Worm (Caenorhabditis elegans) whole organism, L2 larva: ENCODE measurements around the gene C16C8.16.

Experiments used
- C34F6.9 ChIP-seq: fragments of 150-350 bp; optimal IDR thresholded peaks from 2 replicates; lab custom pipeline; 2014; ENCODE audit warnings: missing biosample characterization, missing genetic modification characterization
- F13H6.1 ChIP-seq: sonication (generic microtip); optimal IDR thresholded peaks from 2 replicates; lab custom pipeline; 2016; ENCODE audit warnings: missing genetic modification characterization, missing compliant biosample characterization
- R02D3.7 ChIP-seq: fragments of 150-350 bp; optimal IDR thresholded peaks from 2 replicates; lab custom pipeline; 2014; ENCODE audit warnings: missing biosample characterization, missing genetic modification characterization
- Y55F3AM.14 ChIP-seq: fragments of 200-800 bp; sonication (Bioruptor generic); optimal IDR thresholded peaks from 2 replicates; lab custom pipeline; 2018; ENCODE audit warnings: mild to moderate bottlenecking, missing genetic modification characterization, missing compliant biosample characterization
- ZK546.5 ChIP-seq: sonication (generic microtip); optimal IDR thresholded peaks from 2 replicates; lab custom pipeline; 2017; ENCODE audit warnings: missing biosample characterization, missing genetic modification characterization
- alr-1 ChIP-seq: fragments of 150-350 bp; optimal IDR thresholded peaks from 2 replicates; lab custom pipeline; 2014; ENCODE audit warnings: missing biosample characterization, missing genetic modification characterization
- aly-2 ChIP-seq: fragments of 150-350 bp; optimal IDR thresholded peaks from 2 replicates; lab custom pipeline; 2014; ENCODE audit warnings: missing biosample characterization, missing genetic modification characterization
- ama-1 ChIP-seq: fragments of 150-350 bp; optimal IDR thresholded peaks from 2 replicates; lab custom pipeline; 2018; ENCODE audit warnings: inconsistent platforms
- blmp-1 ChIP-seq: sonication (generic microtip); optimal IDR thresholded peaks from 2 replicates; lab custom pipeline; 2017; ENCODE audit warnings: missing genetic modification characterization, mild to moderate bottlenecking, missing compliant biosample characterization, antibody characterized with exemption, moderate library complexity; ENCODE audit not compliant: insufficient read depth
- ceh-16 ChIP-seq: fragments of 150-350 bp; optimal IDR thresholded peaks from 2 replicates; lab custom pipeline; 2014; ENCODE audit warnings: missing biosample characterization, missing genetic modification characterization
- ceh-82 ChIP-seq: fragments of 150-350 bp; optimal IDR thresholded peaks from 2 replicates; lab custom pipeline; 2014; ENCODE audit warnings: missing biosample characterization, missing genetic modification characterization
- dmd-4 ChIP-seq: sonication (generic microtip); optimal IDR thresholded peaks from 2 replicates; lab custom pipeline; 2017; ENCODE audit warnings: missing biosample characterization, missing genetic modification characterization
- egl-27 ChIP-seq: sonication (generic microtip); optimal IDR thresholded peaks from 3 replicates; lab custom pipeline; 2017; ENCODE audit warnings: missing biosample characterization, missing genetic modification reagents, missing genetic modification characterization
- elt-1 ChIP-seq: fragments of 150-350 bp; optimal IDR thresholded peaks from 2 replicates; lab custom pipeline; 2014; ENCODE audit warnings: missing biosample characterization, missing genetic modification characterization
- elt-3 ChIP-seq: sonication (generic microtip); optimal IDR thresholded peaks from 2 replicates; lab custom pipeline; 2017; ENCODE audit warnings: missing biosample characterization, missing genetic modification characterization
- fos-1 ChIP-seq: fragments of 150-350 bp; optimal IDR thresholded peaks from 2 replicates; lab custom pipeline; 2014; ENCODE audit warnings: missing biosample characterization, missing genetic modification characterization
- gmeb-1 ChIP-seq: fragments of 150-350 bp; optimal IDR thresholded peaks from 2 replicates; lab custom pipeline; 2014; ENCODE audit warnings: missing biosample characterization, missing genetic modification characterization
- lin-11 ChIP-seq: fragments of 150-350 bp; sonication (generic microtip); optimal IDR thresholded peaks from 2 replicates; lab custom pipeline; 2014; ENCODE audit warnings: missing biosample characterization, missing genetic modification characterization, inconsistent platforms, mixed read lengths
- lin-13 ChIP-seq: fragments of 150-350 bp; optimal IDR thresholded peaks from 2 replicates; lab custom pipeline; 2014; ENCODE audit warnings: missing biosample characterization, missing genetic modification reagents, missing genetic modification characterization
- lin-39 ChIP-seq: fragments of 150-350 bp; optimal IDR thresholded peaks from 2 replicates; lab custom pipeline; 2014; ENCODE audit warnings: missing biosample characterization, missing genetic modification reagents, missing genetic modification characterization
- lsy-2 ChIP-seq, 2 experiments: fragments of 150-350 bp in 1 of 2; sonication (generic microtip) in 1 of 2; optimal IDR thresholded peaks; 2 replicates each; lab custom pipeline; 2014 to 2017; ENCODE audit warnings: missing biosample characterization in 2 of 2, missing genetic modification characterization in 2 of 2
- mdl-1 ChIP-seq, 2 experiments: fragments of 150-350 bp in 1 of 2; sonication (generic microtip) in 1 of 2; optimal IDR thresholded peaks; 2 replicates each; lab custom pipeline; 2017; ENCODE audit warnings: missing biosample characterization in 2 of 2, missing genetic modification characterization in 2 of 2
- nhr-11 ChIP-seq: fragments of 150-350 bp; optimal IDR thresholded peaks from 2 replicates; lab custom pipeline; 2014; ENCODE audit warnings: missing biosample characterization, missing genetic modification characterization
- nhr-129 ChIP-seq: fragments of 150-350 bp; optimal IDR thresholded peaks from 2 replicates; lab custom pipeline; 2014; ENCODE audit warnings: missing biosample characterization, missing genetic modification characterization
- nhr-21 ChIP-seq: fragments of 150-350 bp; optimal IDR thresholded peaks from 2 replicates; lab custom pipeline; 2014; ENCODE audit warnings: missing biosample characterization, missing genetic modification characterization
- nhr-23 ChIP-seq: fragments of 150-350 bp; optimal IDR thresholded peaks from 2 replicates; lab custom pipeline; 2014; ENCODE audit warnings: missing biosample characterization, missing genetic modification reagents, missing genetic modification characterization
- nhr-237 ChIP-seq: fragments of 150-350 bp; optimal IDR thresholded peaks from 2 replicates; lab custom pipeline; 2014; ENCODE audit warnings: missing biosample characterization, missing genetic modification characterization
- nhr-25 ChIP-seq: fragments of 150-350 bp; sonication (generic microtip); optimal IDR thresholded peaks from 3 replicates; lab custom pipeline; 2014; ENCODE audit warnings: missing biosample characterization, missing genetic modification characterization
- nhr-6 ChIP-seq: fragments of 150-350 bp; optimal IDR thresholded peaks from 2 replicates; lab custom pipeline; 2014; ENCODE audit warnings: missing biosample characterization, missing genetic modification characterization
- nhr-77 ChIP-seq: fragments of 150-350 bp; optimal IDR thresholded peaks from 2 replicates; lab custom pipeline; 2014; ENCODE audit warnings: missing biosample characterization, missing genetic modification characterization
- peb-1 ChIP-seq: fragments of 150-350 bp; optimal IDR thresholded peaks from 2 replicates; lab custom pipeline; 2014; ENCODE audit warnings: missing biosample characterization, missing genetic modification characterization
- sem-4 ChIP-seq: fragments of 150-350 bp; optimal IDR thresholded peaks from 2 replicates; lab custom pipeline; 2014; ENCODE audit warnings: missing biosample characterization, missing genetic modification reagents, missing genetic modification characterization
- skn-1 ChIP-seq: sonication (generic microtip); optimal IDR thresholded peaks from 2 replicates; lab custom pipeline; 2017; ENCODE audit warnings: missing biosample characterization, missing genetic modification characterization
- sma-3 ChIP-seq: sonication (generic microtip); optimal IDR thresholded peaks from 2 replicates; lab custom pipeline; 2016; ENCODE audit warnings: missing genetic modification reagents, missing genetic modification characterization, missing compliant biosample characterization
- snpc-4 ChIP-seq: fragments of 150-350 bp; optimal IDR thresholded peaks from 2 replicates; lab custom pipeline; 2014; ENCODE audit warnings: missing biosample characterization, missing genetic modification characterization
- unc-39 ChIP-seq: fragments of 150-350 bp; optimal IDR thresholded peaks from 2 replicates; lab custom pipeline; 2014; ENCODE audit warnings: missing biosample characterization, missing genetic modification characterization
- unc-55 ChIP-seq: fragments of 150-350 bp; sonication (generic microtip); optimal IDR thresholded peaks from 3 replicates; lab custom pipeline; 2014; ENCODE audit warnings: missing biosample characterization, missing genetic modification reagents, missing genetic modification characterization
- unc-62 ChIP-seq: fragments of 150-350 bp; optimal IDR thresholded peaks from 2 replicates; lab custom pipeline; 2014; ENCODE audit warnings: missing biosample characterization, missing genetic modification reagents, missing genetic modification characterization
- zag-1 ChIP-seq: fragments of 150-350 bp; optimal IDR thresholded peaks from 2 replicates; lab custom pipeline; 2014; ENCODE audit warnings: missing biosample characterization, missing genetic modification characterization
- ztf-1 ChIP-seq: fragments of 200-800 bp; sonication (Bioruptor generic); conservative IDR thresholded peaks from 2 replicates; pipeline ENCODE4 v1.3.6; 2022; ENCODE audit warnings: missing genetic modification characterization, missing compliant biosample characterization
- ztf-4 ChIP-seq: fragments of 150-350 bp; optimal IDR thresholded peaks from 2 replicates; lab custom pipeline; 2014; ENCODE audit warnings: missing biosample characterization, missing genetic modification characterization

Gene C16C8.16

DNA sequence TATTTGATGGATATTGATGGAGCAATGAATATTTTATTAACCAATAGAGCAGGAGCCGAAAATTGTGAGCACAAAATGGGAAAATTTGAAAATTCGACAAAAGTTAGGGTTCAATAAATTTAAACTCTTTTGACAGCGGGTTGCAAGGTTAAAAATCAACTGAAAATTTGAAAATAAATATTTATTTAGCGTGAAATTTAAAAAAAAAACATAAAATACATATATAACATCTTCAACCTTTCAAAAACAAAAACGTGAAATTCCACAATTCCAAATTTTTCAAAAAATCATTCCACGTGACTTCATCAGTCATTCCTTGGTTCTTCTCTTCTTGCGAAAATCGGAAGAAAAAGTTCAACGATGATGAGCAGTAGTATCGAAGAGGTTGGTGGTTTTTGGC lies 16.2 kb upstream of the C16C8.16 start, which contains the start of gene C16C8.18:
Gene C16C8.18, plus strand, starts transcription at position 301 of the 400 bp plus-strand sequence.
- no peak for TF ChIP-seq ceh-82 (tag; lab: Kevin White, UChicago)
- peak; percentile 27 for TF ChIP-seq unc-55
- TF ChIP-seq, all 48 proteins: peak for 1

DNA sequence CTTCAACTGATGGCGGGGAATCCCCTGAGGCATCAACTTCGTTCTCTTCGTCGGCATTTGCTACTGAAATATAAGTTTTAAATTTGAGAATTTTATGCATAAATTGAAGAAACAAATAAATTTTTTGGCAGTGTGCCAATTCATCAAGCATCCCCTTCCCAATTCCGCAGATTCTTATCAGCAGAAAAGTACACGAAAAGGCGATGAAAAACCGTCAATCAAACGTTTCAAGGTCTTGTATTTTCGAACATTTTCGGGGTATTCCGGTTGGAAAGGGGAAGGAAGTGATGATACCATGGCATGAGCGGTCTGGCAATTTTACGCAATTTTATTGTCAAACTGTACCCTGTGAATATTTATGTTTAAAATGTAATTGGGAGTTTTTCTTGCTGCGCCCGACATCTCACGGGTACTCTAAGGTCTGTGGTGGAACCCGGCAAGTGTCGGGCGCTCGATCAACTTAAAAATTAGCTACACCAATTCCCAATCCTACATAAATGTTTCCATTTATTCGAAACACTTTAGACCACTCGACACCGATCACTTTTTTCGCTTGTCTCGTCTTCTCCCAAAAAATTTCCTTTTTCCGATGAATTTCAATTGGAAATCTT lies 10.6 kb upstream of the C16C8.16 start:
- TF ChIP-seq egl-27 (tag; lab: Kevin White, UChicago) (no peak), snpc-4 (tag; lab: Kevin White, UChicago) (peak; percentile 67), nhr-25 (peak; percentile 26)
- TF ChIP-seq, all 48 proteins: peak for 2

DNA sequence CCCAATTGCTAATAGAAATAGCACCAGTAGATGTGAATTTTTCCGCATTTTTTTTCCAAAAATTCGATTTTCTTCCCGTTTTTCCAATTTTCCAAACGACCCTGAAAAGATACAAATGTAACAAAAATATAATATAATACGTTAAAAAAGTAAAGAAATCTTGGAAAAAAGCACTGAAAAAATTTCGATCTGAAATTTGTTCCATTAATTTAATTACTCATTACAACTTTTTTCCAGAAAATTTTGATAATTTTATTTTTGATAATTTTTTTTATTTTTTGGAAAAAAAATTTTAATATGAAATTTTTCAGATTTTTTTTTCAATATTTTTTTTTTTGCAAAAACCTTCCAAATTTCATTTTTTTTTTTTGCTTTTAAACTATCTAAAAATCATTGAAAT lies 9.1 kb upstream of the C16C8.16 start, which contains the start of gene skpo-2:
Gene skpo-2, minus strand, starts transcription at position 101 of the 400 bp plus-strand sequence.
- TF ChIP-seq elt-1 (tag; lab: Kevin White, UChicago) (no peak), mdl-1 (tag; optimal IDR thresholded peaks at IDR 0.05; lab: Kevin White, UChicago) (no peak), zag-1 (tag; lab: Kevin White, UChicago) (no peak), nhr-77 (no peak), fos-1 (no peak), ZK546.5 (tag; lab: Kevin White, UChicago) (no peak), gmeb-1 (tag; lab: Kevin White, UChicago) (no peak), lin-11 (tag; lab: Kevin White, UChicago) (no peak), ztf-1 (GFP tag; lab: Robert Waterston, UW) (no peak), nhr-129 (tag; lab: Kevin White, UChicago) (no peak), ceh-16 (tag; lab: Kevin White, UChicago) (no peak), sma-3 (GFP tag; lab: Kevin White, UChicago) (no peak)

DNA sequence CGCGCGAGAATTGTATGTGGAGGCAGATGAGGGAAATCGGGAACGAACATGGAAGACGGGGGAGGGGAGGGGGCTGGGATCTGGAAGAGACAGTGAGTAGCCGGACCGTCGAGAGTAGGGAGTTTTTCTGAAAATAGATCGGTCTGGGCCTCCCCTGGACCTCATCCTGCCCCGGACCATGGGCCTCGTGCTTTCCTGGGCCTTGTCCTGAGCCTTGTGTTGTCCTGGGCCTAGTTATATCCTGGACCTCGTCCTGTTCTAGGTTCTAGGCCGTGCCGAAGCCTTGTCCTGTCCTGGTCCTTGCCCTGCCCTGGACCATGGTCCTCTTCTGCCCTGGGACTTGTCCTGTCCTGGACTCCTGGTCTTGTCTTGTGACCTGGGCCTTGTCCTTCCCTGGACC lies 8.2 kb upstream of the C16C8.16 start:
- no peak for TF ChIP-seq ztf-4 (tag; lab: Kevin White, UChicago)
- no peak for TF ChIP-seq elt-3 (tag; lab: Kevin White, UChicago)
- TF ChIP-seq ceh-82 (tag; lab: Kevin White, UChicago): no peak
- no peak for TF ChIP-seq lsy-2 (tag; optimal IDR thresholded peaks at IDR 0.05; lab: Kevin White, UChicago)
- no peak for TF ChIP-seq nhr-6 (tag; lab: Kevin White, UChicago)
- TF ChIP-seq lin-11 (tag; lab: Kevin White, UChicago): no peak
- TF ChIP-seq mdl-1 (tag; optimal IDR thresholded peaks at IDR 0.05; lab: Kevin White, UChicago): no peak
- no peak for TF ChIP-seq lin-39
- no peak for TF ChIP-seq nhr-23 (tag; lab: Kevin White, UChicago)

DNA sequence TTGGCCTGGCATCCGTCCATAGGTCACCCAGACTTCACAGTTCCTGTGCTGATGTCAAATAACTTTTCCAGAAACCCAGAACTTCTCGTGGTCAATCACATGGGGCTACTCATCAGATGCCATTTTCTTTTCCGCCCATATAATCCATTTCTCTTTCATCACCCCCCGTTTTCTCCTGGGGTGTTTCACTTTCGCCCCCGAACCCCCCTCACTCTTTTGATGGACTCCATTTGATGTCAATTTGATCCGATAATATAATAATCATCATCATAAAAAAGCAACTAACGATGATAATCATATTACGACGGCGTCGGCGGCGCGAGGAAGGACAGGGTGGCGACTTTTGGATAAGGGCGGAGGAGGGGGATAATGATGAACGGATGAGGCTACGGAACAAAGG lies 7.3 kb upstream of the C16C8.16 start:
- TF ChIP-seq blmp-1 (tag; lab: Kevin White, UChicago) (peak; percentile 39), lin-13 (no peak)

DNA sequence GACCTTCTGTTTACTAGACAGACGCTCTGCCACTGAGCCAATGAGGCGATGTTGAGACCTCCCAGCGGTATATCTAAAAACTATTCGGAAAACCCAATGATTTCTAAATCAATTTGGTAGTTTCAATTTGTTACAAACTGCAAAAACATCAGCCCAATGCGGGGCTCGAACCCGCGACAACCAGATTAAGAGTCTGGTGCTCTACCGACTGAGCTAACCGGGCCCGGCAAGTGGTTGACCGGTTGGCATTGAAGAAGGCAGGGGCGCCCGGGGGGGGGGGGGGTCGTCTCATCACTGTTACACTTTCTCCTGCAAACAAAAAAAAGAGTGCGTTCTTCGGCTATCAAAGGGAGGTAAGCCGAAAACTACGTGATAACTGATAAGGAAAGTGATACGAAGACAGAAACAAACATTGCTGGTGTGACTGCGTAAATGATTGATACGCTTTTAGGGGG lies 6.3 kb upstream of the C16C8.16 start:
- peak; percentile 12 for TF ChIP-seq nhr-129 (tag; lab: Kevin White, UChicago)
- peak; percentile 68 for TF ChIP-seq sma-3 (GFP tag; lab: Kevin White, UChicago)
- TF ChIP-seq unc-55: no peak
- no peak for TF ChIP-seq R02D3.7 (tag; lab: Kevin White, UChicago)
- no peak for TF ChIP-seq nhr-25
- no peak for TF ChIP-seq ceh-16 (tag; lab: Kevin White, UChicago)
- no peak for TF ChIP-seq unc-62 (GFP tag; lab: Kevin White, UChicago)
- no peak for TF ChIP-seq C34F6.9 (tag; lab: Kevin White, UChicago)
- TF ChIP-seq zag-1 (tag; lab: Kevin White, UChicago): no peak
- TF ChIP-seq fos-1: peak; percentile 64
- no peak for TF ChIP-seq mdl-1 (tag; optimal IDR thresholded peaks at IDR 0.05; lab: Kevin White, UChicago)
- no peak for TF ChIP-seq peb-1 (tag; lab: Kevin White, UChicago)
- TF ChIP-seq sem-4 (tag; lab: Kevin White, UChicago): no peak
- no peak for TF ChIP-seq aly-2 (tag; lab: Kevin White, UChicago)
- TF ChIP-seq alr-1 (tag; lab: Kevin White, UChicago): no peak
- peak; percentile 46 for TF ChIP-seq gmeb-1 (tag; lab: Kevin White, UChicago)
- no peak for TF ChIP-seq nhr-77
- TF ChIP-seq ama-1 (lab: Kevin White, UChicago): no peak
- TF ChIP-seq skn-1: no peak
- no peak for TF ChIP-seq elt-3 (tag; lab: Kevin White, UChicago)
- no peak for TF ChIP-seq nhr-237 (tag; lab: Kevin White, UChicago)
- peak; percentile 27 for TF ChIP-seq lin-13
- TF ChIP-seq F13H6.1 (tag; lab: Kevin White, UChicago): no peak
- TF ChIP-seq unc-39 (tag; lab: Kevin White, UChicago): no peak
- no peak for TF ChIP-seq Y55F3AM.14 (GFP tag; lab: Kevin White, UChicago)
- no peak for TF ChIP-seq lsy-2 (tag; optimal IDR thresholded peaks at IDR 0.05; lab: Kevin White, UChicago)
- no peak for TF ChIP-seq ztf-4 (tag; lab: Kevin White, UChicago)
- TF ChIP-seq elt-1 (tag; lab: Kevin White, UChicago): no peak
- TF ChIP-seq blmp-1 (tag; lab: Kevin White, UChicago): no peak
- no peak for TF ChIP-seq nhr-11 (tag; lab: Kevin White, UChicago)
- TF ChIP-seq dmd-4 (tag; lab: Kevin White, UChicago): no peak
- peak; percentile 6 for TF ChIP-seq nhr-21 (tag; lab: Kevin White, UChicago)
